Fruit fly (Drosophila melanogaster): ENCODE data around the gene CG43784.
A peak's percentile ranks its signal among the peaks of the same experiment; 100 is the strongest.
"Not testable (repeated sequence)": the region's sequence is repeated elsewhere in the genome, so short reads cannot be mapped to it uniquely, and the experiment has no call there.

CG43784 gene

dm6 chrX:19958242-19958641, at the start of gene CG43784:
Gene CG43784, minus strand, starts transcription at chrX:19958342.
- not testable (repeated sequence) for TF ChIP-seq CG8632 (GFP tag; optimal IDR thresholded peaks at IDR 0.05); CG11294 (GFP tag; IDR thresholded peaks at IDR 0.05); dac (GFP tag; optimal IDR thresholded peaks at IDR 0.05)

dm6 chrX:20001996-20002395, 43.9 kb upstream of the CG43784 start, which contains the start of gene lky:
Gene lky, minus strand, starts transcription at chrX:20002096.
- TF ChIP-seq CG11294 (GFP tag; IDR thresholded peaks at IDR 0.05): no peak
- no peak for TF ChIP-seq spab (GFP tag; optimal IDR thresholded peaks at IDR 0.05)
- TF ChIP-seq Eip78C (GFP tag): no peak
- no peak for TF ChIP-seq fd59A (GFP tag; optimal IDR thresholded peaks at IDR 0.05)
- TF ChIP-seq fd85E (GFP tag; optimal IDR thresholded peaks at IDR 0.05): no peak
- no peak for TF ChIP-seq Ets96B (tag; optimal IDR thresholded peaks at IDR 0.05)
- no peak for TF ChIP-seq CG34406 (GFP tag; optimal IDR thresholded peaks at IDR 0.05)

dm6 chrX:19964215-19964614, 6.1 kb upstream of the CG43784 start:
- peak; percentile 38 for TF ChIP-seq CG32006 (GFP tag; optimal IDR thresholded peaks at IDR 0.05)
- peak; percentile 48 for TF ChIP-seq Eip75B (GFP tag; optimal IDR thresholded peaks at IDR 0.05)
- TF ChIP-seq CG7368 (GFP tag; optimal IDR thresholded peaks at IDR 0.05): no peak
- no peak for TF ChIP-seq Blimp-1 (GFP tag; optimal IDR thresholded peaks at IDR 0.05)
- TF ChIP-seq Sox15 (GFP tag; optimal IDR thresholded peaks at IDR 0.05): no peak
- peak; percentile 19 for TF ChIP-seq CG16779 (tag; optimal IDR thresholded peaks at IDR 0.05)
- TF ChIP-seq CG4318 (GFP tag; optimal IDR thresholded peaks at IDR 0.05): no peak
- peak; percentile 44 for TF ChIP-seq lz (GFP tag; optimal IDR thresholded peaks at IDR 0.05)
- peak; percentile 58 for TF ChIP-seq Smox (GFP tag; optimal IDR thresholded peaks at IDR 0.05)
- no peak for TF ChIP-seq dsx (GFP tag; optimal IDR thresholded peaks at IDR 0.05; ENCODE audit: poor library complexity, severe bottlenecking)
- TF ChIP-seq salr (GFP tag; optimal IDR thresholded peaks at IDR 0.05): no peak
- peak; percentile 26 for TF ChIP-seq CG34406 (GFP tag; optimal IDR thresholded peaks at IDR 0.05)
- TF ChIP-seq CG6854 (GFP tag; optimal IDR thresholded peaks at IDR 0.05): no peak
- peak; percentile 55 for TF ChIP-seq esn (GFP tag; optimal IDR thresholded peaks at IDR 0.05)
- no peak for TF ChIP-seq fkh (GFP tag; optimal IDR thresholded peaks at IDR 0.05)
- TF ChIP-seq OdsH (GFP tag; optimal IDR thresholded peaks at IDR 0.05): peak; percentile 57
- TF ChIP-seq ss (GFP tag; optimal IDR thresholded peaks at IDR 0.05): no peak
- TF ChIP-seq CG8632 (GFP tag; optimal IDR thresholded peaks at IDR 0.05): peak; percentile 27
- TF ChIP-seq fd85E (GFP tag; optimal IDR thresholded peaks at IDR 0.05): no peak
- TF ChIP-seq spab (GFP tag; optimal IDR thresholded peaks at IDR 0.05): no peak
- TF ChIP-seq CG31627 (GFP tag; optimal IDR thresholded peaks at IDR 0.05): peak; percentile 51
- 0 out of 3 replicates have a peak, but pooled peaks have one; percentile 19 for TF ChIP-seq CG8119 (GFP tag; IDR thresholded peaks at IDR 0.05)
- TF ChIP-seq cyc (GFP tag; optimal IDR thresholded peaks at IDR 0.05): peak; percentile 34
- TF ChIP-seq Hr4 (GFP tag; optimal IDR thresholded peaks at IDR 0.05): no peak
- TF ChIP-seq CG6163 (GFP tag; IDR thresholded peaks at IDR 0.05): peak; percentile 32; the same call in 1 of the 3 replicates
- TF ChIP-seq CG11902 (GFP tag; optimal IDR thresholded peaks at IDR 0.05): no peak
- TF ChIP-seq CG6792 (GFP tag; optimal IDR thresholded peaks at IDR 0.05): peak; percentile 59
- peak; percentile 63 for TF ChIP-seq Hr39 (GFP tag; optimal IDR thresholded peaks at IDR 0.05)
- peak; percentile 46 for TF ChIP-seq topi (GFP tag; optimal IDR thresholded peaks at IDR 0.05)
- TF ChIP-seq Met (GFP tag; optimal IDR thresholded peaks at IDR 0.05): peak; percentile 42
- no peak for TF ChIP-seq CG11762 (GFP tag; optimal IDR thresholded peaks at IDR 0.05; ENCODE audit: insufficient read depth)
- peak; percentile 65 for TF ChIP-seq pdm3 (GFP tag; optimal IDR thresholded peaks at IDR 0.05)
- 0 out of 2 replicates have a peak, but pooled peaks have one; percentile 21 for TF ChIP-seq CG15336 (GFP tag; IDR thresholded peaks at IDR 0.05)
- TF ChIP-seq CG9139 (GFP tag; optimal IDR thresholded peaks at IDR 0.05): no peak
- TF ChIP-seq Eip93F (GFP tag; optimal IDR thresholded peaks at IDR 0.05): no peak
- peak; percentile 22 for TF ChIP-seq CG3919 (GFP tag; optimal IDR thresholded peaks at IDR 0.05)
- peak; percentile 34 for TF ChIP-seq net (GFP tag; optimal IDR thresholded peaks at IDR 0.05)
- TF ChIP-seq CG8319 (GFP tag; optimal IDR thresholded peaks at IDR 0.05): no peak
- TF ChIP-seq CG6276 (GFP tag; optimal IDR thresholded peaks at IDR 0.05): no peak
- peak; percentile 44 for TF ChIP-seq svp (GFP tag)
- TF ChIP-seq Sox102F (GFP tag; optimal IDR thresholded peaks at IDR 0.05): peak; percentile 40
- peak; percentile 48 for TF ChIP-seq Ets21C (GFP tag; optimal IDR thresholded peaks at IDR 0.05)
- no peak for TF ChIP-seq fd59A (GFP tag; optimal IDR thresholded peaks at IDR 0.05)

Measured in whole organism, prepupa.